Fruit fly (Drosophila melanogaster) whole organism, adult: ENCODE results near the gene CG6885.

ENCODE experiments used
- CG11617 ChIP-seq: fragments of 200-800 bp; sonication (Bioruptor generic); optimal IDR thresholded peaks from 2 replicates; lab custom pipeline; 2017; ENCODE audit warnings: mild to moderate bottlenecking, missing biosample characterization, missing genetic modification reagents, missing genetic modification characterization
- CG5204 ChIP-seq: fragments of 200-800 bp; sonication (Bioruptor generic); optimal IDR thresholded peaks from 2 replicates; lab custom pipeline; 2016; ENCODE audit warnings: missing biosample characterization, missing genetic modification characterization
- Crg-1 ChIP-seq: fragments of 200-800 bp; sonication (Bioruptor generic); optimal IDR thresholded peaks from 2 replicates; lab custom pipeline; 2016; ENCODE audit warnings: missing biosample characterization, missing genetic modification characterization
- Mnt ChIP-seq: fragments of 200-800 bp; sonication (Bioruptor generic); optimal IDR thresholded peaks from 2 replicates; lab custom pipeline; 2016; ENCODE audit warnings: missing biosample characterization, mild to moderate bottlenecking, missing genetic modification characterization
- cnc ChIP-seq, 2 experiments: fragments of >200 bp; optimal IDR thresholded peaks; 2 replicates each; lab custom pipeline; 2017
- kay ChIP-seq: fragments of 200-800 bp; sonication (Bioruptor generic); peaks from one replicate; lab custom pipeline; 2016; ENCODE audit warnings: missing biosample characterization, missing genetic modification characterization, borderline replicate concordance
- ovo ChIP-seq: fragments of 200-800 bp; sonication (Bioruptor generic); optimal IDR thresholded peaks from 2 replicates; lab custom pipeline; 2016; ENCODE audit warnings: missing biosample characterization, missing genetic modification characterization
- pad ChIP-seq: fragments of 200-800 bp; sonication (Bioruptor generic); optimal IDR thresholded peaks from 3 replicates; lab custom pipeline; 2017; ENCODE audit warnings: missing biosample characterization, missing genetic modification characterization, mild to moderate bottlenecking, moderate library complexity, missing genetic modification reagents
- tj ChIP-seq: fragments of 200-800 bp; sonication (Bioruptor generic); optimal IDR thresholded peaks from 3 replicates; lab custom pipeline; 2017; ENCODE audit warnings: missing biosample characterization, mild to moderate bottlenecking, missing genetic modification characterization, moderate library complexity

- TF ChIP-seq Crg-1 (GFP tag; lab: Kevin White, UChicago) (no peak), cnc (optimal IDR thresholded peaks at IDR 0.05; lab: Kevin White, UChicago) (no peak), ovo (no peak), CG11617 (GFP tag; lab: Kevin White, UChicago) (no peak), pad (no peak), CG5204 (no peak), kay (GFP tag; lab: Kevin White, UChicago) (no peak), Mnt (GFP tag; lab: Kevin White, UChicago) (no peak), tj (GFP tag; lab: Kevin White, UChicago) (no peak)
These were observed 46.0 kb upstream of the CG6885 start, which contains the start of gene Dic4 for dm6 chr3L:18698312-18698711.
